Fruit fly (Drosophila melanogaster): ENCODE data around the gene CG32727.
A peak's percentile ranks its signal among the peaks of the same experiment; 100 is the strongest.

- no peak for TF ChIP-seq GATAd (GFP tag; optimal IDR thresholded peaks at IDR 0.05)
- TF ChIP-seq OdsH (GFP tag; optimal IDR thresholded peaks at IDR 0.05), result peak; percentile 12
These were observed 27.4 kb upstream of the CG32727 start for dm6 chrX:7379569-7379968.
